Fruit fly (Drosophila melanogaster): Measurements from ENCODE around the gene eIF4E3.

dm6 chr3L:8221835-8222234 is 7.2 kb upstream of the eIF4E3 start, which contains the start of gene CG13678:
- TF ChIP-seq psq (optimal IDR thresholded peaks at IDR 0.05) (no peak), EcR (GFP tag; optimal IDR thresholded peaks at IDR 0.05) (no peak), Dll (optimal IDR thresholded peaks at IDR 0.05) (no peak)

All from whole organism.